Fruit fly (Drosophila melanogaster): ENCODE results near the gene CG7557.

DNA sequence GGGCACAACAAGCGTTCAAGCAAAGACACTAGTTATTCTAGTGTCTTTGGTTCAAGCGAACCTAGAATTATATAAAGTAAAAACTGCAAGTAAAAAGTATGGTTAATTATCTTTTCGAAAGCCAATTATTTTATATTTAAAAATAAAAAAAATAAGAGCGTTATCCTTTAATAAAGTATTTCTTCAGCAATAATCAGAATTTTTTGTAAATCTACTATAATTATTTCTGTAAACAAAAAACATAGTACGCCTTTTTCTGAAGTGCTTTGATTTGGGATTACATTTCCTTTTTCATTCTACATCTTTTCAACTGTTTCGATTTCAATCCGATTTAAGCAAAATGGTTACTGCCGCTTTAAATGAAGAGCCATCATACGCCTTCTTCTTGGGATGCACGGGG, 29.7 kb downstream of the CG7557 start, which contains the start of gene Vha16-2:
- TF ChIP-seq insv (optimal IDR thresholded peaks at IDR 0.05) (no peak), h (optimal IDR thresholded peaks at IDR 0.05) (no peak), psq (optimal IDR thresholded peaks at IDR 0.05) (no peak), Sin3A (optimal IDR thresholded peaks at IDR 0.05) (no peak), Myc (optimal IDR thresholded peaks at IDR 0.05) (no peak), ttk (optimal IDR thresholded peaks at IDR 0.05) (no peak)

All from Kc167 (cell line).